Fruit fly (Drosophila melanogaster) ovary, adult (tissue): ENCODE measurements around the gene sphinx2.

Experiments
- CG17801 ChIP-seq: fragments of 200-800 bp; optimal IDR thresholded peaks from 2 replicates; lab custom pipeline; 2019; ENCODE audit warnings: missing biosample characterization, mild to moderate bottlenecking, missing genetic modification characterization, moderate library complexity; ENCODE audit not compliant: partially characterized antibody

Gene sphinx2

DNA sequence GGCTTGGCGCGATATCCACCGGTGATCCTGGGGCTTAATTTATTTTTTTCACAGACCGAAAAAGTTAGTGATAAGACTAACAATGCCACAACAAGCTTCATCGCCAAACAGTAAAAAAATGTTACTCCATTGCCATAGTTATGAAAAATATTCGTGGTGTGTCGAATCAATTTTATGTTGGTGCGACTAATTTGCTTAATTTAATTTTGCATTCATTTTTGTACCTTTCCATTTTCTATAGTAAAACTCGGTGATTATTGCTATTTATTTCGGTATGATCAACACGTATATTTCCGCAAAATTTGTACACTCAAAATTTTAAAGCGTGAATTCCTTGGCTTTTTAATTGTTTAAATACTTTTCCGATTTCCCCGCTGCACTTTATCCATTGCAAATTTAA is at the start of gene sphinx2:
TSS of gene sphinx2 (minus strand) at position 101 of the 400 bp plus-strand sequence.
- no peak for TF ChIP-seq CG17801

DNA sequence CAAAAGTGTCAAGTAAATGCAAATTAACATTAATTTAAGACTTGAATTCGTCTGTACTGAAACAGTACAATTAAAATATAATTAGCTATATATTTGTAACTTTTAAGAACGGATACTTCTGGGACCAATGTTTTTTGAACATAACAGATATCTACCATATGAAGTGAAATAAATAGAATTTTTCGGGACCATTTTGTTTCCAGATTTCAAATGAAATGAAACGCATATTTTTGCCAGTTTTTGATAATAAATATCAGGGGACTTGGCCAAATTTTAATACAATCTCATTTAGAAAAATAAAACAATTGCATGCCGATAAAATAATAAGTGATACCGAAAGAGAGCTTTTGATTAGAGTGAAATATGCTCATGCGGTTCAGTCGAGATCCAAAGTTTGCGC is 45.1 kb upstream of the sphinx2 start, which contains the start of gene mthl6:
TSS of gene mthl6 (plus strand) at position 301 of the 400 bp plus-strand sequence.
- no peak for TF ChIP-seq CG17801

DNA sequence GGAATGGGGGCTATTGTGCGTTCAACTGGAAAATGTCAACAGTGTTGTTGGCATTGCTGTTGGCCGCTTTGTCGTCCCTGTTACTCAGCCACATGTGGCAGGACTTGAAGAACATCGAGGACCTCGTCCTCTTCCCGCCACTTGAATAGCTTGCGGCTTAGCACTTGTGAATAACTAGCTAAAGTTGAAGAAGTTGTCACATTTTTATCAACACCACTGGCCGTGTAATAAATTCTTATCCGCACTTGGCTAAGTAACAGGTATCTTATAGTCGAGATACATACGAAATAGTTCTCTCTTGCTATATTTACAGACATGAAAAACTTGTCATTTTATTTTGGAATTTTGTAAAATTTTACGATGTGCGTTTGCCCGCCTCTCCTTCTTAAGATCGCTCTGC is 34.7 kb upstream of the sphinx2 start, which contains the start of gene CG43292:
TSS of gene CG43292 (plus strand) at position 301 of the 400 bp plus-strand sequence.
- no peak for TF ChIP-seq CG17801

DNA sequence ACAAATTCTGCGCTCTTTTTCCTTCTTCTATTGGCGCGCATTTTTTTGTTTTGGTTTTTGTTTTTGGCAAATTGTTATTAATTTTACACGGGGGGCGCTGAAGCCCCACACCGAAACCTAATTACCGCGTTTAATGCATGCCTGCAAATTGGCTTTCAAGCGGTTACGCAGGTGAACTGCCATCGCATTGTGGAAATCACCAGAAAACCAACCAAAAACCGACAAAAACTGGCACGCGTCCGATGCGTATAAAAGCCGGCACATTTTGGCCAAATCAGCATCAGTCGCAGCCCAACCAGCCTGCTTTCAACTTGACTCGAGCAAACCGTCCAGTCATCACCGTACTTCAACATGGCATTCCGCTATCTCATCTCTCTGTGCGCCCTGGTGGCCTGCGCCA is 30.7 kb upstream of the sphinx2 start, which contains the start of gene CG8541:
TSS of gene CG8541 (plus strand) at position 301 of the 400 bp plus-strand sequence.
- no peak for TF ChIP-seq CG17801

DNA sequence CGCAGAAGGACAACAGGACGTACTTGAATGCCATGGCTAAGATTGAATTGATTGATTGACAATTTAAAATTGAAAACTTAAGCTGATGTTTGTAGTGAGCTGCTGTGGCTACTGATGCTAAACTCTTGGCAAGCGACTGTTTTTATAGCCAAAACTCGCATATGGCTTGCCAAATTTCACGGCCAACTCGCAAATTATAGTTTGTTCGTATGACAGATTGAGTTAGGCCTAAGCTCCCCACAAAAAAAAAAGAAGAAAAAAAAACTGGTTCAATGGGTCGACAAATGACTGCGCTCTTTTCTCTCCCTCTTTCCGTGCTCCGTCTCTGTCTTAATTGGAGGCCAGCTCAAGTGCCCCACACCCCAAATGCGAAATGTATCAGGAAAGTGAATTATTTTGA is 29.7 kb upstream of the sphinx2 start, which contains the start of gene CG8543:
TSS of gene CG8543 (minus strand) at position 101 of the 400 bp plus-strand sequence.
- TF ChIP-seq CG17801, result no peak

DNA sequence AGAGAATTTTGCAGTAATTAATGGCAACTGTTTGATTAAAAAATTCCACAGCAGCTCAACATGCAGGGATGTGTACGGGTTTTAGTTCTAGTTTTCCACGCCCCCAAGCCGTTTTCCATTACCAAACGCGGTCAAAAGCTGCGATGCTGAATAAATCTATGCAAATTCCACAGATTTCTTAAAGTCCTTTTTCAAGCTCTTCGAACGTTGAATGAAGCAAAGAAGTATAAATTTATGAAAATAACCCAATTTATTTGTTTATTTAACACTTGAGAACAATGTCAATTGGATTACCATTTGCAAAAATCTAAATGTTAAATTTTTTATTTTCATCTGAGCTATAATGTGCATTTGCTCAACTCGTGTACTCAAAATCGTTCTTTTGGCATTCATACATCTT is 24.7 kb upstream of the sphinx2 start, which contains the start of the genes CG42660, CG42661 and Tsp66A:
TSS of gene CG42660 (plus strand) at position 301 of the 400 bp plus-strand sequence.
TSS of gene CG42661 (plus strand) at position 301 of the 400 bp plus-strand sequence.
TSS of gene Tsp66A (plus strand) at position 301 of the 400 bp plus-strand sequence.
- TF ChIP-seq CG17801, result no peak

DNA sequence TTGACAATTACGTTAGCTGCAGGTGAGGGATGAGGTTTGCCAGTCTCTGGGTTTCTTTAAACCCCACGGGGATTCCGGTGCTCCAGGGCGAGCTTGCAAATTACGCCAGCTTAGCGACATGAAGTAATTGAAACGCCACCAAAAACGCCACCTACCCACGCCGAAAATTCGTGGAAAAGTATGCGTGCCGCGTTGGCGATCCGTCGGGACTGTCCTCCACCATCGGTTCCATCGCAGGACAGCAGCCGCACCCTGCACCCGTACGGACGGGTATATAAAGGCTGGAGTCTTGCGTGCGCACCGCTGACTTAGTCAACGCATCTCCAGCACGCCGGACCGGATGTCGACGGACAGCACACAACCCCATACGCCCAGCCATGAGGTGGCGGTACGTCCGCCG is 15.3 kb upstream of the sphinx2 start, which contains the start of gene ppk26:
TSS of gene ppk26 (plus strand) at position 301 of the 400 bp plus-strand sequence.
- no peak for TF ChIP-seq CG17801

DNA sequence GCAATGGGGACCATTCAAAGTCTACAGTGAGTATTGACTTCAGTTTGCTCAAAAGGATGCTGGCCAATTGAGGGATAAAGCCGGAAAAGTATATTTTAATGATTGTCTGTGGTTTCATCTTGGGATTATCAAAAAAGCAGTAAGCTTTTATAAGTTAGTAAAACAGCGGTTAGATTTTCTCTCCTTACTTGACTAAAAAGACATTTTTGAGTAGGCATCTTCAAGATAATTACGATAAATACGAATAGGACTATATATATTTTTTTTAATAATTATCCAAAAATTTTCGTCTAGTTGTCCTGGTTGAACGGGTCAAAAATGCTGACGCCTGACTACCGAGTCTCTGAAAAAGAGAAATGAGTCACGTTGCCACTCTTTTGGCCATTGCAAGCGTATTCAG is 10.0 kb upstream of the sphinx2 start, which contains the start of gene CG33278:
TSS of gene CG33278 (plus strand) at position 301 of the 400 bp plus-strand sequence.
- TF ChIP-seq CG17801, result no peak

DNA sequence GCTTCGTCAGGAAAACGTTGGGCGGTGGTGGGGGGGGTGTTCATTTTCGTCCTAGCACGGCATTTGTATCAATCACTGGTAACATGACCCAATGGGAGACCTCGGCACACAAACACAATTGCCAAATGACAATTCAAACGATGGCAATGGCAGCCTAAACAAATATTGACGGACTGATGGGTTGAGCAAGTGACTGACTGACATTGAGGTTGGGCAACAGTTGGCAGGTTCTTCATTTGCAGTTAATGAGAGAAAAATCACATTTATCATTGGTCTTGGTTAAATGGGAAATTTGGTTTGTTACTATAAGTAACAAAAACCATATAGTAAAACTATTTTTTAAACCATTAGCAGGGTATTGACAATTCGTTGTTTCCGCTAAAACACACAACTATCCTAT is 8.6 kb upstream of the sphinx2 start:
- TF ChIP-seq CG17801, result no peak

DNA sequence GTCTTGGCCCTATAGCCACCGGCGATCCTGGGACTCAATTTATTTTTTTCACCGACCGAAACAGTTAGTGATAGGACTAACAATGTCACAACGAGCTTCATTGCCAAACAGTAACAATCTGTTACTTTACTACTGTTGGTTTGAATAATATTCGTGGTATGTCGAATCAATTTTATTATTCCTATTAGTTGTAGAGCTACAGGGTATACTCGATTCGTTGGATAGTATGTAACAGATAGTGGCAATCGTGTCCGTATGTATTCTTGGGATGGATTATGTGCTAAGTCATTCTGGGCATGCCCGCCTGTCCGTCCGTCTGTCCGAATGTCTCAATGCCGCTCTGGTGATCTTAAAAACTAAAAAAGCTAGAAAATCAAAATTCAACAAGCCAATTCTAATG is 1.2 kb downstream of the sphinx2 start, which contains the start of gene sphinx1:
TSS of gene sphinx1 (minus strand) at position 101 of the 400 bp plus-strand sequence.
- TF ChIP-seq CG17801, result no peak

DNA sequence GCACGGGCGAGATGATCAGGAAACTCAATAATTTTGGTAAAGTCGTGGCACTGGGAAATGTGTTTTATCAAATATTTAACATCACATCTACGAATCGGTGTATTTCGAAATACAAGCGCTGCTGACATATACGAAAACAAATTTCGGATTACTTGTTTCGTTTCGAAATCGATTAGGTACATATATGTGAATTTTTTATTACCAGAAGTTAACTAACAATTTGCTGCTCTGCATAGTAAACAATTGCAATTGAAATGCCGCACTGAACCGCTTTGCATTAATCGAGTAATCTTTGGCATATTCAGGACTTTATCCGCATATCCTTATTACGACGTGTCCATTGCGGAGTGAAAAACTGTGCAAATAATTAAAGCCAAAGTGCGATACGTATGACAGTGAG is 3.2 kb downstream of the sphinx2 start, which contains the start of gene CG14835:
TSS of gene CG14835 (minus strand) at position 101 of the 400 bp plus-strand sequence.
- TF ChIP-seq CG17801, result no peak

DNA sequence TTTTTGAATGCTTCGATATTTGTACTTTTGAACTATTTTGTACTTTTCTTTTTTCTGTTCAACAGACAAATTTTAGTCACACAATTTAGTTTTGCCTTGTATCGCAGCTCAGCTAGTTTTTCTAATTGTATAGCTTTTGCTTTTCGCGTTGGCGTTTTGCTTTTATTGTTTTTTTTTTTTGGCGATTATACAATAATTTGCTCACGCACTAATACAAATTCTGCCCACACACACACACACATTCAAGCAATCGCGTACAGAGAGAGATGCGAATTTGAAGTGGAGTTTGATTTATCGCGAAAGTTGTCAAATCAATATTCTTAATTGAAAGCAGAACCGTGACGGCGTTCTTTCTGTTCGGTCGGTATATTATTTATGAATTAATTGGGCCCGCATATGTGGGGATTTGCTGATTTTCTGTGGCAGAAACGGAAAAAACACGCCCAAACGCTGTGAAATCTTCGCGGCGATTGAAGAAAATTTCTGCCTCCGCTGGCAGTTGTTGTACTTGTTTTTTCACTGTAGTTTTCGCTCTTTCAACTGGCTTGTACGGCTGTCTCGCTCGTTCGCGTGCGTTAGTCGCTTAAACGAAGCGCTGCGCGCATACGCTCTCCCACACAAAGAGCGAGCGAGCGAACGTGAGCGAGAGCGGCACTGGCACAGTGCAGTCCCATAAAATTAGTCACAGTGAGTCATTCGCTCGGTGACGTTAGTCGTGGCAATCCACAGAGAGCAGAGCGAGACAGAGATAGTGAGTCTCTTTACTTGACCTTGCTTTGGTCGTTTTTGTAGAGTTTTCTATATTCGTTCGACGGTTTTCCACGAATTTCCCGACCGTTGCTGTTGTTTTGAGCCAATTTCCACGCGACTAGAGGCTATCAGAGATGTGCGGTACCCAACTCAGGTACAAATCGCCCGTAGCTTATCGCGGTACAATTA is 5.5 kb downstream of the sphinx2 start, which contains the start of gene Rac2:
TSS of gene Rac2 (minus strand) at position 476 of the 939 bp plus-strand sequence.
- peak; percentile 46 for TF ChIP-seq CG17801

DNA sequence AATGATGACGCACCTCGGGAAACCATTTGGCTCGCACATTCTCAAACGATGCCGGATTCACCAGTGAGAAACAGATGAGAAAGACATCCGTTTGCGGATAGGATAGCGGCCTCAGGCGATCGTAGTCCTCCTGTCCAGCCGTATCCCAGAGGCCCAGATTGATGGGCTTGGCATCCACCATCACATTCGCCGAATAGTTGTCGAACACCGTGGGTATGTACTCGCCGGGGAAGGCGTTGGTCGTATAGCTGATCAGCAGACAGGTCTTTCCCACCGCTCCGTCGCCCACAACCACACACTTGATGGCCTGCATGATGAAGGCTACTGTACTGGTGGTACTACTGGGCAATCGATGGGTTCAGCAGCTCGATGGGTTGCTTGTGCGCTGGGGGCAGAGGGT is 6.3 kb downstream of the sphinx2 start:
- TF ChIP-seq CG17801, result no peak

DNA sequence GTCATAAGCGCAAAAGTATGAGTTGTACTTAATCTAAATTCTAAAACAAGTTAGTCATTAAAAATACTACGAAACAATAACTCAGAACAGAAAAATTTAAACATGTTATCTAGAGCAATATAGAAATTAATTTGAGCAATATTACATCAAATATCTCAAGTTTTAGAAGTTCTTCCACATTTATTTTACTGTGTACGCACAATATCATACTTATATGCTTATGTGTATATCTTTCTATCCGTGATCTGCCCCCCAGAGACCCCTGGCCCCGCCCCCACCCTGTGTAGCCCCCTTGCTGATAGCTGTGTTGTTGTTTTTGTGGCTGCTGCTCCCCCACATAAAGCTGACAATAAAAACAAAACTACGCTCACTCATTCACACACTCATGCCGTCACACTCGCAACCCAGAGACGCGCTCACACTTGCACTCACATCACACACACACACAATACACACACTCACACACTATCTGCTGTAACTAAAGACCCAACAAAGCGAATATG is 7.2 kb downstream of the sphinx2 start:
- TF ChIP-seq CG17801, result peak; percentile 49

DNA sequence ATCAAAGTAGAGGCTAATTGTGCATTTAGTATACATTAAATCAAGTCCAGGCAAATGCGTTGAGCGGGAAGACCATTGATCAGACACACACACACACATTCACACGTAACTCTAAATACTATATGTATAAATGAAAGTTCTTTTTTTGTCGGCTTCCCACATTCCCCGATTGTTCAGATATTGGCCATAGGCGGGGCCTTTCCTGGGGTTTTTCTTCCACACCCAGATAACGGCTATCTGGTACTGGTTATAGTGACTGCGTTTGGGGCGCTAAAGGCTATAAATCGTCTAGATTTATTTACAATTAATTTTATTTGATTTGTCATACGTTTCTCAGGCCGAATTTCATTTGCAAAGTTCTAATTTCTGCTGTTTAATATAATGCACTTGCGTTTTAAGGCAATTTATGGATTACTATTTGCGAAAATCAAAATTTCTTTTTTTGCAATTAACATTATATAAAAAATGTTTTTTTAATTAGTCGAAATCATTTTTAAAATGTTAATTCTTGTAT is 7.7 kb downstream of the sphinx2 start:
- TF ChIP-seq CG17801, result no peak

DNA sequence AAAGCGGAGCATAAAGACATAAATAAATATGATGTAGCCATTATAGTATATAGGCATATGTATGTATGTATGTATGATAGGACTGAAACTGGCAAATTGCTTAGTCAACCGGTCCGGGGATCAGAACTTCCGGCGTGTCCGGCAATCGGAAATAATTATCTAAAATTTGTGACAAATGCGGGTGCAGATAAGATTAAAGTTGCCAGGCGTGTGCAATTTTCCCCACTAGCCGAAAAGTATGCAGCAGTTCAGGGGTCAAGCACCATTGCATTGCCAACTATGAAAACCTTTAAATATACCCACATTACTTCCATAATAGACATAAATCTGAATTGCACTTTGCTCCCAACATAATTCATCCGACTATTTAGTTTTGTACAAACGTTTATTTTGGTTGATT is 8.3 kb downstream of the sphinx2 start:
- TF ChIP-seq CG17801, result no peak

DNA sequence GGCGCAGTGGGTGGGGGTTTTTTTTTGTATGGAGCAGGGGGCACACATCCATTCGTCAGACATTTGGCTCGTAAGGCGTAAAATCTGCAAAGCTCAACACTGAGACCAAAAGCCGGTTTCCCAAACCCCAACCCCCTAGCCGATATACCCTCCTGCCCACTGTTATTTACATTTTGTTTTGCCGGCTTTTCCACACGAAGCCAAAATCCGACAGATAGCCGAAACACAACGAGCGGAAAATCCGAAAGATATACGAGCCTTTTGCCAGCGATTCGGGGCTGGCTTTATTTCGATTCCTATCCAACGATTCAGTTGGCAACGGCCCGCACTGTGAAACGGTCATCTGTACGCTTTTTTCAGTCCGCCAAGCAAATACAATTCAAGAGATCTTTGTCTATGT is 17.0 kb downstream of the sphinx2 start, which contains the start of gene CG42458:
TSS of gene CG42458 (plus strand) at position 311 of the 400 bp plus-strand sequence.
- TF ChIP-seq CG17801, result no peak
